Fruit fly (Drosophila melanogaster): Measurements from ENCODE around the gene CG7582.

DNA sequence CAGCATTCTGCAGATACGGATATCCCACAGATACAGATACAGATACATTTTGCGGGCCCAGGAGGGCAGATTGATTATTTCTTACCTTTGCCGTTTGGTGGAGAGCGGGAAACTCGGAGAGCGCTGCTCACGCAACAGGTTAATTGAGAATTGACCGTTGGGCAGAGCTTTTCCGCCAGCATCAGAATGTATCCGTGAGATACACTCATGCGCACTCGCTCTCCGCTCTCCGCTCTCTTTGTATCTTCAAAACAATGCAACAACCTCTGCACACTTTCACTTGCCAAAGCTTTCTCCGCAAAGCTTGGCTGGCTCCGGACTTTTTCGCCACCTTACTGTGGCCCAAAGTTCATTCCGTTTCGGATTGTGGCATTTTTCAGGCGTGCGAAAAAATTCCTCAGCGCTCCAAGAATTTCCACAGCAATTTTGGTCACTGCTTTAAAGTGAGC lies at the start of gene CG7582, which contains the start of gene Gycalpha99B:
- TF ChIP-seq pad (GFP tag; optimal IDR thresholded peaks at IDR 0.05) (no peak), CG14711 (tag; optimal IDR thresholded peaks at IDR 0.05) (no peak), kay (GFP tag; ENCODE audit: borderline replicate concordance) (no peak), toe (GFP tag; optimal IDR thresholded peaks at IDR 0.05) (no peak), CG12768 (GFP tag; optimal IDR thresholded peaks at IDR 0.05) (peak; percentile 48), tj (GFP tag; optimal IDR thresholded peaks at IDR 0.05) (no peak), CG33017 (tag; optimal IDR thresholded peaks at IDR 0.05) (no peak), Crg-1 (GFP tag; optimal IDR thresholded peaks at IDR 0.05) (no peak), CG5204 (GFP tag; optimal IDR thresholded peaks at IDR 0.05) (no peak), bab1 (GFP tag; optimal IDR thresholded peaks at IDR 0.05) (no peak), Mnt (GFP tag; optimal IDR thresholded peaks at IDR 0.05) (no peak), CG7101 (tag; optimal IDR thresholded peaks at IDR 0.05) (no peak)

All from whole organism, adult.